Worm (Caenorhabditis elegans): ENCODE data around the gene Y62H9A.14.

DNA sequence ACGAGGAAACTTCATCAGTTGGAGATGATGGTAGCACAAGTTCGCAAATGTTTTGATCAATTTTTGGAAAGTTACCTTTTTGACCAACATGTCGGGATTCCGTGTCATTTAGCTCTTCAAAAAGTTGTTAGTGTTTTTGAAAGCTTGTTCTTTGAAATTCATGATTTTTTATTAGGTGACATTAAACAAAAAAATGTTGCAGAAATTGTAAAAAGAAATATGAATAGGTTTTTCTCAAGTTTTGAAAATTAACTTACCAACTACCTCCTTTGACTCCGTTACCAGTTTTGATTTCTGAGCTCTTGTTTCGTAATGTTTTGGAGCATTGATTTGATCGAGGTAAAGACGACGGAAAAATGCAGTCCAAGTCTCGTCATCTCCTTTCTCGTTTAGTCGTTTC lies 31.1 kb downstream of the Y62H9A.14 start:
- TF ChIP-seq pqm-1 (tag; optimal IDR thresholded peaks at IDR 0.05) (no peak), hlh-30 (tag; optimal IDR thresholded peaks at IDR 0.05; ENCODE audit: insufficient read depth) (no peak), ceh-19 (GFP tag; optimal IDR thresholded peaks at IDR 0.05) (no peak), ama-1 (optimal IDR thresholded peaks at IDR 0.05) (no peak), ceh-6 (GFP tag; optimal IDR thresholded peaks at IDR 0.05) (no peak), pros-1 (tag; optimal IDR thresholded peaks at IDR 0.05) (no peak), nfya-1 (tag; optimal IDR thresholded peaks at IDR 0.05) (no peak), K09A11.1 (tag; optimal IDR thresholded peaks at IDR 0.05; ENCODE audit: insufficient read depth) (no peak), ets-4 (tag; optimal IDR thresholded peaks at IDR 0.05) (no peak)

All from whole organism, late embryonic.